Worm (Caenorhabditis elegans): ENCODE measurements around the gene F59A1.6.

- TF ChIP-seq ama-1 (optimal IDR thresholded peaks at IDR 0.05) (no peak), ceh-36 (tag; optimal IDR thresholded peaks at IDR 0.05) (no peak), tra-4 (tag; optimal IDR thresholded peaks at IDR 0.05) (no peak), tbx-37 (GFP tag; conservative IDR thresholded peaks at IDR 0.05) (no peak), hmbx-1 (tag; optimal IDR thresholded peaks at IDR 0.05) (no peak), sea-1 (GFP tag; conservative IDR thresholded peaks at IDR 0.05) (no peak), ceh-13 (GFP tag; optimal IDR thresholded peaks at IDR 0.05) (no peak)
Observed at ce11 chrV:17706217-17706806, 21.4 kb downstream of the F59A1.6 start.
